Worm (Caenorhabditis elegans): ENCODE results near the gene F32D1.11.

ce11 chrV:4322706-4323105, 43.6 kb downstream of the F32D1.11 start, which contains the start of gene R02D1.2:
- TF ChIP-seq pha-4 (tag; optimal IDR thresholded peaks at IDR 0.05) (no peak), ztf-18 (tag; optimal IDR thresholded peaks at IDR 0.05) (no peak)
